Worm (Caenorhabditis elegans): ENCODE data around the gene prp-21.

DNA sequence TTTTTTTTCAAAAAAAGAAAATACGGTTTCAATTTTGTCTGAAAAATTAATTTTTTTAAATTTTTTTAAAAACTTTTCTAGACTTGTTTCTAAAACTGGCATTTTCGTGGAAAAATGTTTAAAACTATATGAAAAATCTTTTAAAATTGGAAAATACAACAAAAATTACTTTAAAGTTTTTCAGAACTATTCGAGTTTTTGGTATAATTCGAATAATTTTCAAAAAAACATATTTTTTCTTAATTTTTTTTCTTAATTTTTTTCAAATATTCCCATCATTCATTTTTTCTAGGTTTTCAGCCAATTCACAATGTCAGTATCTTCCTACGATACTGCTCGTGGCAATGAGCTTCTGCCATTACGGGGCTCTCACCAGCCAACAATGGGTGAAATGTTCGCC is 37.6 kb downstream of the prp-21 start, which contains the start of gene slc-36.2:
- TF ChIP-seq lin-15B (tag; optimal IDR thresholded peaks at IDR 0.05) (no peak), snpc-4 (tag; optimal IDR thresholded peaks at IDR 0.05) (no peak)

Measured in whole organism, L1 larva.